Worm (Caenorhabditis elegans): ENCODE measurements around the gene F20B6.9.

ce11 chrX:4186656-4187055 is 20.6 kb downstream of the F20B6.9 start, which contains the start of gene mrp-6:
- TF ChIP-seq him-1 (tag; optimal IDR thresholded peaks at IDR 0.05) (no peak), dao-5 (tag; optimal IDR thresholded peaks at IDR 0.05) (no peak), W03F9.2 (tag; optimal IDR thresholded peaks at IDR 0.05) (no peak)
